Fruit fly (Drosophila melanogaster) whole organism, prepupa: Measurements from ENCODE around the gene trbl.

Experiments
- Blimp-1 ChIP-seq: fragments of 200-800 bp; sonication (Bioruptor generic); optimal IDR thresholded peaks from 3 replicates; lab custom pipeline; 2017; ENCODE audit warnings: missing biosample characterization, missing genetic modification characterization, mild to moderate bottlenecking, moderate library complexity, missing genetic modification reagents
- CG10631 ChIP-seq: fragments of 200-800 bp; sonication (Bioruptor generic); optimal IDR thresholded peaks from 2 replicates; lab custom pipeline; 2016; ENCODE audit warnings: missing biosample characterization, missing genetic modification characterization
- CG11762 ChIP-seq: fragments of 200-800 bp; sonication (Bioruptor generic); optimal IDR thresholded peaks from 3 replicates; lab custom pipeline; 2016; ENCODE audit warnings: missing biosample characterization, missing genetic modification characterization; ENCODE audit not compliant: insufficient read depth
- CG11902 ChIP-seq: fragments of 200-800 bp; sonication (Bioruptor generic); optimal IDR thresholded peaks from 3 replicates; lab custom pipeline; 2016; ENCODE audit warnings: missing biosample characterization, missing genetic modification characterization
- CG1621 ChIP-seq: fragments of 200-800 bp; sonication (Bioruptor generic); optimal IDR thresholded peaks from 3 replicates; lab custom pipeline; 2018; ENCODE audit warnings: missing biosample characterization, mild to moderate bottlenecking, missing genetic modification characterization
- CG16779 ChIP-seq: fragments of 200-800 bp; sonication (Bioruptor generic); optimal IDR thresholded peaks from 3 replicates; lab custom pipeline; 2017; ENCODE audit warnings: missing biosample characterization, mild to moderate bottlenecking, missing genetic modification characterization
- CG3032 ChIP-seq: fragments of 200-800 bp; optimal IDR thresholded peaks from 2 replicates; lab custom pipeline; 2019; ENCODE audit warnings: missing biosample characterization, mild to moderate bottlenecking, missing genetic modification characterization, moderate library complexity
- CG31627 ChIP-seq: fragments of 200-800 bp; sonication (Bioruptor generic); optimal IDR thresholded peaks from 3 replicates; lab custom pipeline; 2016; ENCODE audit warnings: missing biosample characterization, missing genetic modification characterization
- CG32006 ChIP-seq: fragments of 200-800 bp; sonication (Bioruptor generic); optimal IDR thresholded peaks from 3 replicates; lab custom pipeline; 2017; ENCODE audit warnings: missing biosample characterization, mild to moderate bottlenecking, missing genetic modification characterization
- CG34406 ChIP-seq: fragments of 200-800 bp; sonication (Bioruptor generic); optimal IDR thresholded peaks from 3 replicates; lab custom pipeline; 2016; ENCODE audit warnings: missing biosample characterization, missing genetic modification characterization
- CG3919 ChIP-seq: fragments of 200-800 bp; sonication (Bioruptor generic); optimal IDR thresholded peaks from 3 replicates; lab custom pipeline; 2016; ENCODE audit warnings: missing biosample characterization, missing genetic modification characterization
- CG6163 ChIP-seq: fragments of 200-800 bp; sonication (Bioruptor generic); IDR thresholded peaks from 3 replicates; pipeline ENCODE4 v1.3.6; 2022; ENCODE audit warnings: missing biosample characterization, missing genetic modification characterization
- CG6276 ChIP-seq: fragments of 200-800 bp; sonication (Bioruptor generic); optimal IDR thresholded peaks from 2 replicates; lab custom pipeline; 2017; ENCODE audit warnings: missing biosample characterization, mild to moderate bottlenecking, missing genetic modification characterization
- CG7368 ChIP-seq: fragments of 200-800 bp; sonication (Bioruptor generic); optimal IDR thresholded peaks from 3 replicates; lab custom pipeline; 2016; ENCODE audit warnings: missing biosample characterization, missing genetic modification characterization
- CG8119 ChIP-seq: fragments of 200-800 bp; sonication (Bioruptor generic); IDR thresholded peaks from 3 replicates; pipeline ENCODE4 v1.3.6; 2022; ENCODE audit warnings: missing biosample characterization, missing genetic modification characterization
- CG8319 ChIP-seq: fragments of 200-800 bp; sonication (Bioruptor generic); optimal IDR thresholded peaks from 3 replicates; lab custom pipeline; 2016; ENCODE audit warnings: missing biosample characterization, missing genetic modification characterization
- CG8632 ChIP-seq: fragments of 200-800 bp; sonication (Bioruptor generic); optimal IDR thresholded peaks from 3 replicates; lab custom pipeline; 2016; ENCODE audit warnings: missing biosample characterization, missing genetic modification characterization
- CG9139 ChIP-seq: fragments of 200-800 bp; sonication (Bioruptor generic); optimal IDR thresholded peaks from 3 replicates; lab custom pipeline; 2017; ENCODE audit warnings: missing biosample characterization, mild to moderate bottlenecking, missing genetic modification characterization
- Eip75B ChIP-seq: fragments of 200-800 bp; sonication (Bioruptor generic); optimal IDR thresholded peaks from 3 replicates; lab custom pipeline; 2016; ENCODE audit warnings: missing biosample characterization, missing genetic modification characterization
- Eip78C ChIP-seq: fragments of 200-800 bp; sonication (Bioruptor generic); peaks from one replicate; lab custom pipeline; 2016; ENCODE audit warnings: missing biosample characterization, missing genetic modification characterization
- Eip93F ChIP-seq: fragments of 200-800 bp; sonication (Bioruptor generic); optimal IDR thresholded peaks from 2 replicates; lab custom pipeline; 2016; ENCODE audit warnings: missing biosample characterization, mild to moderate bottlenecking, missing genetic modification characterization
- Ets21C ChIP-seq: fragments of 200-800 bp; sonication (Bioruptor generic); optimal IDR thresholded peaks from 3 replicates; lab custom pipeline; 2016; ENCODE audit warnings: missing biosample characterization, missing genetic modification characterization
- Ets96B ChIP-seq: fragments of 200-800 bp; optimal IDR thresholded peaks from 2 replicates; lab custom pipeline; 2019; ENCODE audit warnings: missing biosample characterization, mild to moderate bottlenecking, missing genetic modification characterization, moderate library complexity
- Gug ChIP-seq: fragments of 200-800 bp; sonication (Bioruptor generic); IDR thresholded peaks from 2 replicates; pipeline ENCODE4 v1.3.6; 2022; ENCODE audit warnings: missing biosample characterization, missing genetic modification characterization
- Hr38 ChIP-seq: sonication (Bioruptor generic); optimal IDR thresholded peaks from 2 replicates; lab custom pipeline; 2016; ENCODE audit warnings: missing biosample characterization, missing genetic modification characterization
- Hr39 ChIP-seq: fragments of 200-800 bp; sonication (Bioruptor generic); optimal IDR thresholded peaks from 2 replicates; lab custom pipeline; 2016; ENCODE audit warnings: missing biosample characterization, missing genetic modification characterization
- Hr4 ChIP-seq: fragments of 200-800 bp; sonication (Bioruptor generic); optimal IDR thresholded peaks from 3 replicates; lab custom pipeline; 2016; ENCODE audit warnings: missing biosample characterization, missing genetic modification characterization
- Met ChIP-seq: fragments of 200-800 bp; sonication (Bioruptor generic); optimal IDR thresholded peaks from 3 replicates; lab custom pipeline; 2016; ENCODE audit warnings: missing biosample characterization, missing genetic modification characterization
- Sox102F ChIP-seq: fragments of 200-800 bp; sonication (Bioruptor generic); optimal IDR thresholded peaks from 2 replicates; lab custom pipeline; 2016; ENCODE audit warnings: missing biosample characterization, mild to moderate bottlenecking, missing genetic modification characterization
- Sox14 ChIP-seq: fragments of 200-800 bp; sonication (Bioruptor generic); optimal IDR thresholded peaks from 3 replicates; lab custom pipeline; 2016; ENCODE audit warnings: missing biosample characterization, missing genetic modification characterization
- Sox15 ChIP-seq: fragments of 200-800 bp; sonication (Bioruptor generic); optimal IDR thresholded peaks from 3 replicates; lab custom pipeline; 2016; ENCODE audit warnings: missing biosample characterization, missing genetic modification characterization
- acj6 ChIP-seq: fragments of 200-800 bp; sonication (Bioruptor generic); optimal IDR thresholded peaks from 3 replicates; lab custom pipeline; 2016; ENCODE audit warnings: missing biosample characterization, missing genetic modification characterization
- cyc ChIP-seq: fragments of 200-800 bp; sonication (Bioruptor generic); optimal IDR thresholded peaks from 3 replicates; lab custom pipeline; 2016; ENCODE audit warnings: missing biosample characterization, missing genetic modification characterization
- dac ChIP-seq: fragments of 200-800 bp; sonication (Bioruptor generic); optimal IDR thresholded peaks from 2 replicates; lab custom pipeline; 2017; ENCODE audit warnings: missing biosample characterization, mild to moderate bottlenecking, missing genetic modification characterization
- dsx ChIP-seq: fragments of 200-800 bp; optimal IDR thresholded peaks from 3 replicates; lab custom pipeline; 2019; ENCODE audit warnings: missing biosample characterization, mild to moderate bottlenecking, missing genetic modification characterization, moderate library complexity; ENCODE audit not compliant: poor library complexity, severe bottlenecking
- fd59A ChIP-seq: fragments of 200-800 bp; sonication (Bioruptor generic); optimal IDR thresholded peaks from 2 replicates; lab custom pipeline; 2017; ENCODE audit warnings: missing biosample characterization, mild to moderate bottlenecking, missing genetic modification characterization, missing genetic modification reagents
- fd85E ChIP-seq: fragments of 200-800 bp; sonication (Bioruptor generic); optimal IDR thresholded peaks from 3 replicates; lab custom pipeline; 2016; ENCODE audit warnings: missing biosample characterization, missing genetic modification characterization
- fkh ChIP-seq: fragments of 200-800 bp; sonication (Bioruptor generic); optimal IDR thresholded peaks from 3 replicates; lab custom pipeline; 2017; ENCODE audit warnings: missing biosample characterization, mild to moderate bottlenecking, missing genetic modification characterization, moderate library complexity
- lz ChIP-seq: fragments of 200-800 bp; sonication (Bioruptor generic); optimal IDR thresholded peaks from 3 replicates; lab custom pipeline; 2016; ENCODE audit warnings: missing biosample characterization, missing genetic modification characterization
- net ChIP-seq: fragments of 200-800 bp; sonication (Bioruptor generic); optimal IDR thresholded peaks from 3 replicates; lab custom pipeline; 2016; ENCODE audit warnings: missing biosample characterization, missing genetic modification characterization
- pdm3 ChIP-seq: fragments of 200-800 bp; sonication (Bioruptor generic); optimal IDR thresholded peaks from 3 replicates; lab custom pipeline; 2016; ENCODE audit warnings: missing biosample characterization, missing genetic modification characterization
- salr ChIP-seq, 2 experiments: fragments of 200-800 bp; sonication (Bioruptor generic); optimal IDR thresholded peaks; 3 replicates each; lab custom pipeline; 2016 to 2018; ENCODE audit warnings: missing biosample characterization in 2 of 2, missing genetic modification characterization in 2 of 2, mild to moderate bottlenecking in 1 of 2
- spab ChIP-seq: fragments of 200-800 bp; sonication (Bioruptor generic); optimal IDR thresholded peaks from 2 replicates; lab custom pipeline; 2017; ENCODE audit warnings: missing biosample characterization, mild to moderate bottlenecking, missing genetic modification characterization, missing genetic modification reagents
- ss ChIP-seq, 2 experiments: fragments of 200-800 bp; sonication (Bioruptor generic); optimal IDR thresholded peaks; 2 replicates in 1 of 2; 3 replicates in 1 of 2; lab custom pipeline; 2017 to 2018; ENCODE audit warnings: mild to moderate bottlenecking in 2 of 2, missing biosample characterization in 2 of 2, missing genetic modification characterization in 2 of 2, moderate library complexity in 1 of 2
- svp ChIP-seq: fragments of 200-800 bp; sonication (Bioruptor generic); peaks from one replicate; lab custom pipeline; 2016; ENCODE audit warnings: missing biosample characterization, missing genetic modification characterization
- topi ChIP-seq: fragments of 200-800 bp; sonication (Bioruptor generic); optimal IDR thresholded peaks from 3 replicates; lab custom pipeline; 2016; ENCODE audit warnings: missing biosample characterization, missing genetic modification characterization
- vri ChIP-seq: fragments of 200-800 bp; sonication (Bioruptor generic); optimal IDR thresholded peaks from 3 replicates; lab custom pipeline; 2016; ENCODE audit warnings: missing biosample characterization, mild to moderate bottlenecking, missing genetic modification characterization

Gene trbl

DNA sequence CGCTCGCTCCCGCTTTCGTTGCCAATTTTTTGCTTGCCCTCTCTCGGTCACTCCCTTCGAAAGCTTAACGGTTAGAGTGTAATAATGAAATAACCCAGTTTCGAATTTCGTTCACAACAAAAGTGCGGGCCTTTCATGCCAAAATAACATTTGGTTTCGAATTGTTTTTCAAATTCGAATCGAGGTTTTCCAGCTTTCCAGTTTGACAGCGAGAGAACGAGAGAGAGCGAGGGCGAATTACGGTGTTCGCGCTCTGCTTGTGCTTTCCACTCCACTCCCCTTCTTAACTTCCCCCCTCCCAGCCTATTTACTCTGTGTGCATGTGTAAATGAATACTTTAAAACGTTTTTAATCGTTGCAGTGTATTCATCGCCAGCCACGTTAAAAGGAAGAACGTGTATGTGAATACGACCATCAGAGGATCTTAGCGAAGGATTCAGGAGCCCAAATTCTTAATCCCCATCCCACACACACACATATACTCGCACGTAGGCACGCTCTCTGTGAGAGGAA, 52.8 kb downstream of the trbl start:
- TF ChIP-seq ss (GFP tag; optimal IDR thresholded peaks at IDR 0.05; lab: Kevin White, UChicago) = no peak
- TF ChIP-seq Eip78C = peak; percentile 35

DNA sequence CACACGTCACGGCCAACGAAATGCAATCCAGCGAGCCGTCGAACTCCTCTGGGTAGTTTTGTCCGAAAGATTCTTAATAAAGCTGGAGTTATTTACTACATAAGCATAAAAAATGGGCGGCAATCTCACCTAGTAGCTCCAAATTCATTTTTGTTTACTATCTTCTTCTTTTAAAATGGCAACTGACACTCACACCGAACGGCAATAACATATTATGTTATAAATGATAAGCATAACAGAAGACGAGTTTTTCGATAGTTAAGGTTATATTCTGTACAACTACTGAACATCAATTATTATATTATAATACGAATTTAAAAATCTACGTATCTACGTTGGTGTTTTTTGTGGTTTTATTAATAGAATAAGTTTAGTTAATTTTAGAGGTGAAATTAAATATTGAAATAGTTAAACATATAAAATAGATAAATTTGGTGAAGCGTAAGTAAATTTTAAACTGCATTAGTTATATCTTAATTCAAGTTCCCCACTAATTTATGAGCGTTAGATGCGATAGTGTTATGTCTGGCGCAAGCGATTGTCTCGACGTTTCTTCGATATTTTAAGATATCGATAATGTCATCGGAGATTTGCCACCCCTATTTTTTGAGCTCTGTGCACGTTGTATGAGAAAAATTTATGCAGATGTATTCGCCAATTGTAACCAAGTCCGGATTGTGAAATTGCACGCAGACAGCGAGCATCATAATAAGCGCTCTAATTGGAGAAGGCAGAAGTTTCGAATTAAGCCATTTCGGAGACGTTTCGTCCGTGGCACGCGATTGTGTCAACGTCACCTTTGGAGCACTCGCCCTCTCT, 53.4 kb downstream of the trbl start, which contains the start of the genes Rbbp5 and eRF1:
TSS of gene Rbbp5 (minus strand) at position 181 of the 819 bp plus-strand sequence.
TSS of gene eRF1 (plus strand) at position 594 of the 819 bp plus-strand sequence.
- TF ChIP-seq Gug (GFP tag; lab: Robert Waterston, UW) = peak; percentile 51; the same call in 1 of the 2 replicates
- no peak for TF ChIP-seq pdm3
- no peak for TF ChIP-seq spab
- peak; percentile 69 for TF ChIP-seq Sox102F (GFP tag; lab: Kevin White, UChicago)
- no peak for TF ChIP-seq CG16779 (tag; lab: Kevin White, UChicago)
- TF ChIP-seq fd85E = no peak
- TF ChIP-seq Ets21C (GFP tag; lab: Kevin White, UChicago) = peak; percentile 60
- peak; percentile 58 for TF ChIP-seq topi (GFP tag; lab: Kevin White, UChicago)
- no peak for TF ChIP-seq CG6163 (GFP tag; lab: Robert Waterston, UW)
- TF ChIP-seq Ets96B (tag; lab: Kevin White, UChicago) = peak; percentile 53
- peak; percentile 82 for TF ChIP-seq svp (GFP tag; lab: Kevin White, UChicago)
- peak; percentile 39 for TF ChIP-seq CG7368 (GFP tag; lab: Kevin White, UChicago)
- peak; percentile 73 for TF ChIP-seq Hr4 (GFP tag; lab: Kevin White, UChicago)
- peak; percentile 24 for TF ChIP-seq CG6276 (GFP tag; lab: Kevin White, UChicago)
- TF ChIP-seq CG3919 = peak; percentile 73
- peak; percentile 45 for TF ChIP-seq CG8632 (GFP tag; lab: Kevin White, UChicago)
- peak; percentile 4 for TF ChIP-seq CG9139
- TF ChIP-seq CG31627 = peak; percentile 72
- TF ChIP-seq salr (GFP tag; optimal IDR thresholded peaks at IDR 0.05; lab: Kevin White, UChicago) = no peak
- TF ChIP-seq Hr38 (GFP tag; lab: Kevin White, UChicago) = no peak
- TF ChIP-seq CG1621 (tag; lab: Kevin White, UChicago) = no peak
- TF ChIP-seq CG3032 (tag; lab: Kevin White, UChicago) = peak; percentile 76
- TF ChIP-seq dac (GFP tag; lab: Kevin White, UChicago) = no peak
- no peak for TF ChIP-seq CG8119
- peak; percentile 51 for TF ChIP-seq dsx
- peak; percentile 60 for TF ChIP-seq CG11902 (GFP tag; lab: Kevin White, UChicago)
- peak; percentile 51 for TF ChIP-seq Sox15
- peak; percentile 31 for TF ChIP-seq CG34406
- peak; percentile 81 for TF ChIP-seq CG10631 (GFP tag; lab: Kevin White, UChicago)
- TF ChIP-seq cyc (GFP tag; lab: Kevin White, UChicago) = peak; percentile 72
- TF ChIP-seq Blimp-1 = no peak
- TF ChIP-seq CG8319 (GFP tag; lab: Kevin White, UChicago) = peak; percentile 36
- peak in 1 of 2 experiments; percentile 1 for TF ChIP-seq ss (GFP tag; optimal IDR thresholded peaks at IDR 0.05; lab: Kevin White, UChicago)
- peak; percentile 23 for TF ChIP-seq CG11762
- TF ChIP-seq net (GFP tag; lab: Kevin White, UChicago) = peak; percentile 53
- peak; percentile 70 for TF ChIP-seq Eip78C
- no peak for TF ChIP-seq Hr39
- peak; percentile 56 for TF ChIP-seq fkh (GFP tag; lab: Kevin White, UChicago)
- TF ChIP-seq Met (GFP tag; lab: Kevin White, UChicago) = peak; percentile 66
- no peak for TF ChIP-seq vri
- TF ChIP-seq fd59A = no peak
- TF ChIP-seq Eip75B (GFP tag; lab: Kevin White, UChicago) = peak; percentile 33
- TF ChIP-seq Sox14 (GFP tag; lab: Kevin White, UChicago) = peak; percentile 46
- peak; percentile 66 for TF ChIP-seq lz (GFP tag; lab: Kevin White, UChicago)
- TF ChIP-seq acj6 (GFP tag; lab: Kevin White, UChicago) = peak; percentile 76
- TF ChIP-seq CG32006 = no peak
- TF ChIP-seq Eip93F (GFP tag; lab: Kevin White, UChicago) = peak; percentile 24
